Worm (Caenorhabditis elegans) whole organism, late embryonic: ENCODE measurements around the gene srh-199.

Source experiments
- C38D4.7 ChIP-seq: fragments of 200-800 bp; sonication (Bioruptor generic); optimal IDR thresholded peaks from 2 replicates; lab custom pipeline; 2018; ENCODE audit warnings: mild to moderate bottlenecking, missing genetic modification characterization, moderate library complexity, missing compliant biosample characterization
- K02D7.2 ChIP-seq: sonication (generic microtip); optimal IDR thresholded peaks from 2 replicates; lab custom pipeline; 2017; ENCODE audit warnings: mild to moderate bottlenecking, missing genetic modification characterization, missing compliant biosample characterization
- T23F11.4 ChIP-seq: fragments of 200-800 bp; sonication (Bioruptor generic); optimal IDR thresholded peaks from 2 replicates; lab custom pipeline; 2018; ENCODE audit warnings: mild to moderate bottlenecking, missing genetic modification characterization, missing compliant biosample characterization
- ahr-1 ChIP-seq: sonication (generic microtip); optimal IDR thresholded peaks from 2 replicates; lab custom pipeline; 2016; ENCODE audit warnings: missing genetic modification characterization, missing compliant biosample characterization
- ama-1 ChIP-seq: fragments of 150-350 bp; optimal IDR thresholded peaks from 2 replicates; lab custom pipeline; 2014
- ceh-18 ChIP-seq: sonication (generic microtip); optimal IDR thresholded peaks from 2 replicates; lab custom pipeline; 2016; ENCODE audit warnings: missing genetic modification characterization, missing compliant biosample characterization
- ceh-19 ChIP-seq: fragments of 200-800 bp; sonication (Bioruptor generic); optimal IDR thresholded peaks from 2 replicates; lab custom pipeline; 2018; ENCODE audit warnings: mild to moderate bottlenecking, missing genetic modification characterization, missing compliant biosample characterization
- ceh-2 ChIP-seq: sonication (generic microtip); optimal IDR thresholded peaks from 2 replicates; lab custom pipeline; 2016; ENCODE audit warnings: missing genotype, missing genetic modification characterization, missing compliant biosample characterization
- ceh-22 ChIP-seq: sonication (generic microtip); optimal IDR thresholded peaks from 2 replicates; lab custom pipeline; 2017; ENCODE audit warnings: missing biosample characterization, missing genetic modification characterization
- ceh-34 ChIP-seq: sonication (generic microtip); optimal IDR thresholded peaks from 2 replicates; lab custom pipeline; 2016; ENCODE audit warnings: mild to moderate bottlenecking, missing genetic modification characterization, missing compliant biosample characterization
- ceh-48 ChIP-seq: sonication (generic microtip); optimal IDR thresholded peaks from 2 replicates; lab custom pipeline; 2016; ENCODE audit warnings: missing genetic modification characterization, inconsistent platforms, missing compliant biosample characterization
- ceh-6 ChIP-seq: fragments of 200-800 bp; sonication (Bioruptor generic); optimal IDR thresholded peaks from 2 replicates; lab custom pipeline; 2018; ENCODE audit warnings: mild to moderate bottlenecking, missing genetic modification characterization, missing compliant biosample characterization
- ceh-9 ChIP-seq: sonication (generic microtip); optimal IDR thresholded peaks from 2 replicates; lab custom pipeline; 2016; ENCODE audit warnings: mild to moderate bottlenecking, missing genetic modification characterization, inconsistent platforms, missing compliant biosample characterization
- che-1 ChIP-seq: sonication (generic microtip); optimal IDR thresholded peaks from 2 replicates; lab custom pipeline; 2016; ENCODE audit warnings: mild to moderate bottlenecking, missing genetic modification characterization, missing compliant biosample characterization
- dve-1 ChIP-seq: sonication (generic microtip); optimal IDR thresholded peaks from 2 replicates; lab custom pipeline; 2017; ENCODE audit warnings: antibody characterized with exemption, mild to moderate bottlenecking, missing genetic modification characterization, missing compliant biosample characterization
- elt-4 ChIP-seq: sonication (generic microtip); optimal IDR thresholded peaks from 2 replicates; lab custom pipeline; 2016; ENCODE audit warnings: missing genetic modification characterization, missing compliant biosample characterization
- ets-4 ChIP-seq: sonication (generic microtip); optimal IDR thresholded peaks from 2 replicates; lab custom pipeline; 2016; ENCODE audit warnings: missing genetic modification characterization, missing compliant biosample characterization
- eyg-1 ChIP-seq: sonication (generic microtip); optimal IDR thresholded peaks from 2 replicates; lab custom pipeline; 2016; ENCODE audit warnings: missing genotype, missing genetic modification characterization, missing compliant biosample characterization
- hlh-6 ChIP-seq: sonication (generic microtip); optimal IDR thresholded peaks from 2 replicates; lab custom pipeline; 2016; ENCODE audit warnings: missing genotype, missing genetic modification characterization, missing compliant biosample characterization
- lim-6 ChIP-seq: sonication (generic microtip); optimal IDR thresholded peaks from 2 replicates; lab custom pipeline; 2016; ENCODE audit warnings: missing genetic modification characterization, missing compliant biosample characterization
- lin-11 ChIP-seq: fragments of 200-800 bp; sonication (Bioruptor generic); optimal IDR thresholded peaks from 2 replicates; lab custom pipeline; 2018; ENCODE audit warnings: mild to moderate bottlenecking, missing genetic modification characterization, missing compliant biosample characterization
- mec-3 ChIP-seq: sonication (generic microtip); optimal IDR thresholded peaks from 2 replicates; lab custom pipeline; 2016; ENCODE audit warnings: borderline replicate concordance, missing genetic modification characterization, missing compliant biosample characterization
- nhr-11 ChIP-seq: fragments of 150-350 bp; optimal IDR thresholded peaks from 2 replicates; lab custom pipeline; 2014; ENCODE audit warnings: missing biosample characterization, missing genetic modification characterization
- odd-2 ChIP-seq: sonication (generic microtip); optimal IDR thresholded peaks from 2 replicates; lab custom pipeline; 2017; ENCODE audit warnings: antibody characterized with exemption, mild to moderate bottlenecking, missing genetic modification characterization, missing compliant biosample characterization
- pat-9 ChIP-seq: fragments of 200-800 bp; sonication (Bioruptor generic); optimal IDR thresholded peaks from 2 replicates; lab custom pipeline; 2018; ENCODE audit warnings: mild to moderate bottlenecking, missing genetic modification characterization, moderate library complexity, missing compliant biosample characterization
- pax-1 ChIP-seq: fragments of 150-350 bp; optimal IDR thresholded peaks from 2 replicates; lab custom pipeline; 2014; ENCODE audit warnings: missing biosample characterization, missing genetic modification characterization
- pha-4 ChIP-seq: fragments of 150-350 bp; optimal IDR thresholded peaks from 2 replicates; lab custom pipeline; 2018; ENCODE audit warnings: missing biosample characterization, missing genetic modification reagents, missing genetic modification characterization
- pros-1 ChIP-seq: fragments of 150-350 bp; optimal IDR thresholded peaks from 2 replicates; lab custom pipeline; 2014; ENCODE audit warnings: missing biosample characterization, missing genetic modification reagents, missing genetic modification characterization
- ref-2 ChIP-seq: sonication (generic microtip); optimal IDR thresholded peaks from 2 replicates; lab custom pipeline; 2016; ENCODE audit warnings: missing genetic modification characterization, missing compliant biosample characterization
- syd-9 ChIP-seq: sonication (generic microtip); optimal IDR thresholded peaks from 2 replicates; lab custom pipeline; 2016; ENCODE audit warnings: mild to moderate bottlenecking, missing genetic modification characterization, moderate library complexity, missing compliant biosample characterization
- ttx-3 ChIP-seq: sonication (generic microtip); optimal IDR thresholded peaks from 2 replicates; lab custom pipeline; 2016; ENCODE audit warnings: missing genetic modification reagents, missing genetic modification characterization, missing compliant biosample characterization
- unc-3 ChIP-seq, 2 experiments: fragments of 200-800 bp in 1 of 2; sonication (Bioruptor generic) in 1 of 2; sonication (generic microtip) in 1 of 2; conservative IDR thresholded peaks in 1 of 2; optimal IDR thresholded peaks in 1 of 2; 2 replicates each; pipeline versions ENCODE4 v1.3.6 to Lab custom; 2016 to 2022; ENCODE audit warnings: missing compliant biosample characterization in 2 of 2, missing genetic modification characterization in 2 of 2, missing genetic modification reagents in 1 of 2
- unc-42 ChIP-seq: sonication (generic microtip); optimal IDR thresholded peaks from 2 replicates; lab custom pipeline; 2016; ENCODE audit warnings: missing genotype, missing genetic modification characterization, missing compliant biosample characterization
- ztf-16 ChIP-seq: sonication (generic microtip); optimal IDR thresholded peaks from 2 replicates; lab custom pipeline; 2017; ENCODE audit warnings: missing genetic modification characterization, missing compliant biosample characterization

The srh-199 gene

DNA sequence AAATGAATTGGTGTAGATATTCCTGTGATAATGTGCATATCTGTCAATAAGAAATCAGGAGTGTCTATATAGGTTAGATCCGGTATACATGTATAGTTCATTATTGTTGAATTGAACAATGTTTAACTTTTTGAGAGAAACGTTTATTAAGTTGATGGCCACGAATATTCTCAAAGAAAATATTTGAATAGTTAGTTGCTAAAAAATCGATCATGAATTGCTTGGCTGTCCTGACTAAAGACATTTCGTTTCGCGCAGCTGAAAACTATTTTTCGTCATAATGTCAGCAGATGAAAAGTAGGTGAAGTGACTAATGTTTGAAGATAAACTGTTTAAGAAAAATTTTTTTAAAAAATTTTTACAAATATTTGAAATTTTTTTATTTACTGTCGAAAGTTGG lies at the start of gene srh-199:
Gene srh-199 (minus strand): TSS at position 101 of the 400 bp plus-strand sequence.
- no peak for TF ChIP-seq dve-1 (tag; lab: Kevin White, UChicago)

DNA sequence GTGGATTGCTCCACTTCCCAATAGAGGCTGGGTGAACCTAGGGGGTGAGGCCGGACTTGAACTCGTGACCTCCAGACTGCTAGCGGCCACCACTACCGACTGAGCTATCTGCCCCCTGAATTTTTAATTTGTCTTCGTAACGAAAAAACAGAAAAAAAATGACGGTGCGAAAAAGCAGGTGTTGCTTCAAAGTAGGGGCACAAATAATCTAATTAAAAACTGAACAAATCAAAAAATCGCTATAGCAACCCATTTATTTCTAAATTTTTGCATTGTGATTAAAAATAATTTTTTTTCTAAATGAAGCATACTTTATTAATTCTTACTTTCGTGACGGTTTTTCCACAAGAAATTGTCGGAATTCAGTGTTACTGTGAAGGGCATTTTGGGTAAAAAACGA lies 46.6 kb upstream of the srh-199 start, which contains the start of gene F36H9.10:
Gene F36H9.10 (plus strand): TSS at position 301 of the 400 bp plus-strand sequence.
- TF ChIP-seq odd-2 (tag; lab: Kevin White, UChicago) = no peak
- no peak for TF ChIP-seq mec-3 (tag; lab: Kevin White, UChicago)
- no peak for TF ChIP-seq ceh-19 (GFP tag; lab: Kevin White, UChicago)
- TF ChIP-seq ref-2 (tag; lab: Kevin White, UChicago) = no peak
- no peak for TF ChIP-seq ceh-18 (tag; lab: Kevin White, UChicago)
- TF ChIP-seq ceh-9 (tag; lab: Kevin White, UChicago) = no peak
- no peak for TF ChIP-seq ets-4
- no peak for TF ChIP-seq nhr-11
- no peak for TF ChIP-seq ceh-48 (tag; lab: Kevin White, UChicago)
- TF ChIP-seq unc-42 (tag; lab: Kevin White, UChicago) = no peak
- TF ChIP-seq dve-1 (tag; lab: Kevin White, UChicago) = no peak
- no peak for TF ChIP-seq C38D4.7 (GFP tag; lab: Kevin White, UChicago)
- no peak for TF ChIP-seq lim-6 (tag; lab: Kevin White, UChicago)
- no peak for TF ChIP-seq lin-11
- TF ChIP-seq ceh-34 = no peak
- TF ChIP-seq hlh-6 (tag; lab: Kevin White, UChicago) = no peak
- no peak for TF ChIP-seq unc-3 (GFP tag; conservative IDR thresholded peaks at IDR 0.05; lab: Robert Waterston, UW)
- TF ChIP-seq unc-3 (tag; optimal IDR thresholded peaks at IDR 0.05; lab: Kevin White, UChicago) = no peak

DNA sequence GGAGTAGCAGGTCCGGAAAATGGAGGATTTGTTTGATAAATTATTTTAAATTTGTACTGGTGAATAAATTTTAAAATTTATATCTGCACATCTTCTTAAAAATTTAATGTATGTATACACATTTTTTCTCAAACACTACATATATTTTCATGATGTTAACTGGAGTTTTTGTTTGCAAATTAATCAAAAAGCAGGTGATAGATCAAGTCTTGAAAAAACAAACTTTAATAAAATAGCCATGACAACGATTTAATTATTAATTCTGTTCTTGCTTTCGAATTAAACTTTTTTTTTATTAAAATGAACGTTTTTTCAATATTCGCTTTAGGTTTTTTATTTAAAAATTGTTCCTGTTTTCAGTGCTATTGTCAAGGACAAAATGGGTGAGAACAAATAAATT lies 42.9 kb upstream of the srh-199 start, which contains the start of gene F36H9.1:
Gene F36H9.1 (plus strand): TSS at position 301 of the 400 bp plus-strand sequence.
- TF ChIP-seq lim-6 (tag; lab: Kevin White, UChicago) (no peak), hlh-6 (tag; lab: Kevin White, UChicago) (no peak), ceh-22 (tag; lab: Kevin White, UChicago) (no peak), ttx-3 (tag; lab: Kevin White, UChicago) (no peak), pat-9 (no peak), K02D7.2 (no peak), pros-1 (tag; lab: Kevin White, UChicago) (no peak), T23F11.4 (GFP tag; lab: Kevin White, UChicago) (no peak), ama-1 (lab: Kevin White, UChicago) (no peak), ceh-48 (tag; lab: Kevin White, UChicago) (no peak), ceh-2 (tag; lab: Kevin White, UChicago) (no peak), syd-9 (no peak), pha-4 (tag; lab: Kevin White, UChicago) (no peak), ceh-6 (no peak), dve-1 (tag; lab: Kevin White, UChicago) (no peak), elt-4 (tag; lab: Kevin White, UChicago) (no peak)

DNA sequence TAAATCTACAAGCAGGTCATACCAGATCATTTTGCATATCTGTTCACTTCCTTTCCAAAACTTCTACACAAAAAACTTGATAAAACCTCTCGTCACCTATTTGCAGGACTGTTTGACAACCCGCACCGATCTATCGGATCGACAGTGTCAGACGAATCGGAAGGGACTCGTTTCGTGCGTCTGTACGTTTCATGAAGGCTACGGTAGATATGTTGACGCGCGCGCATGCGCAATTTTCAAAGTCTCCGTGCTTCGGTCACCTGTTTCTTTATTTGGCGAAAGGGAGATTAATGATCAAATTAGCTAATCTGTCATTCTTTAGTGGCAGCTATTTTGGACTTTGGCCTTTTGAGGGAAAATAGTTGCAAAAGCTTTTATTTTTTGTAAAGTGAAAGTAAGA lies 38.1 kb upstream of the srh-199 start:
- TF ChIP-seq ahr-1 (tag; lab: Kevin White, UChicago) (no peak), che-1 (tag; lab: Kevin White, UChicago) (no peak), unc-42 (tag; lab: Kevin White, UChicago) (no peak), C38D4.7 (GFP tag; lab: Kevin White, UChicago) (no peak), eyg-1 (tag; lab: Kevin White, UChicago) (no peak)

DNA sequence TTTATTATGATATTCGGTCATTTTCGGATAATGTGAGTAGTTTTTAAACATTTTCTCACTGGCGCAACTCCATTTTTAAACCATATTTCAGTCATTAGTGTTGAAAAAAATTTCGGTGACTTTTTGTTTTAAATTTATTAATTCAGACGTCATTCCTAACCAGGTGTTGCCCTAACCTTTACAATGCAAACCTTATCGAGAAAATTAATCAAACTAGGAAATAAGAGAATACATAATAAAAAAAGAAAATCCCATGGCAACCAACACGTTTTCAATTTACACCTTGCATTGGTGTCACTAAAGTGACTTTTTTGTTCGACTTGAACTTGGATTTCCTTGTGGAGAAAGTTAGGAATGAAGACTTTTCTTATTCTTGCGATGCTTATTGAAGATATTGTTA lies 36.8 kb upstream of the srh-199 start, which contains the start of gene F36H9.2:
Gene F36H9.2 (plus strand): TSS at position 301 of the 400 bp plus-strand sequence.
- TF ChIP-seq ztf-16 (tag; lab: Kevin White, UChicago) (no peak), pax-1 (tag; lab: Kevin White, UChicago) (no peak)
- TF ChIP-seq, all 69 proteins: peak for 0
